Fruit fly (Drosophila melanogaster): ENCODE measurements around the gene CG31917.

dm6 chr2L:4999389-5000032, 11.1 kb downstream of the CG31917 start:
- TF ChIP-seq Stat92E (GFP tag; optimal IDR thresholded peaks at IDR 0.05) (no peak), HmgZ (tag; optimal IDR thresholded peaks at IDR 0.05) (peak; percentile 38), oc (tag; optimal IDR thresholded peaks at IDR 0.05) (peak; percentile 17), CG2120 (GFP tag; optimal IDR thresholded peaks at IDR 0.05) (peak; percentile 77), cato (GFP tag; optimal IDR thresholded peaks at IDR 0.05; ENCODE audit: borderline replicate concordance) (peak; percentile 7), NFAT (GFP tag; IDR thresholded peaks at IDR 0.05) (peak; percentile 66), h (optimal IDR thresholded peaks at IDR 0.05) (no peak), MTF-1 (GFP tag; optimal IDR thresholded peaks at IDR 0.05; ENCODE audit: borderline replicate concordance) (peak; percentile 67)

Measured in whole organism, embryonic.